Fruit fly (Drosophila melanogaster) whole organism, embryonic: ENCODE data around the gene Gmppb.

ENCODE experiments used
- Blimp-1 ChIP-seq: fragments of 200-800 bp; sonication (Bioruptor generic); optimal IDR thresholded peaks from 3 replicates; lab custom pipeline; 2018; ENCODE audit warnings: missing biosample characterization, missing genetic modification characterization, mild to moderate bottlenecking, moderate library complexity, missing genetic modification reagents
- C15 ChIP-seq: fragments of 200-800 bp; sonication (Bioruptor generic); IDR thresholded peaks from 3 replicates; pipeline ENCODE4 v1.3.6; 2022; ENCODE audit warnings: missing biosample characterization, missing genetic modification characterization
- CG10209 ChIP-seq: fragments of 200-800 bp; sonication (Bioruptor generic); optimal IDR thresholded peaks from 3 replicates; lab custom pipeline; 2017; ENCODE audit warnings: missing biosample characterization, mild to moderate bottlenecking, missing genetic modification characterization, missing genetic modification reagents
- CG11456 ChIP-seq: fragments of 200-800 bp; sonication (Bioruptor generic); IDR thresholded peaks from 3 replicates; pipeline ENCODE4 v1.3.6; 2022; ENCODE audit warnings: missing biosample characterization, missing genetic modification characterization
- CG11504 ChIP-seq: fragments of 200-800 bp; sonication (Bioruptor generic); optimal IDR thresholded peaks from 3 replicates; lab custom pipeline; 2019; ENCODE audit warnings: missing biosample characterization, mild to moderate bottlenecking, missing genetic modification characterization, moderate library complexity
- CG11560 ChIP-seq: fragments of 200-800 bp; sonication (Bioruptor generic); IDR thresholded peaks from 3 replicates; pipeline ENCODE4 v1.3.6; 2022; ENCODE audit warnings: missing biosample characterization, missing genetic modification characterization
- CG13624 ChIP-seq: fragments of 200-800 bp; sonication (Bioruptor generic); optimal IDR thresholded peaks from 2 replicates; lab custom pipeline; 2016; ENCODE audit warnings: missing biosample characterization, missing genetic modification characterization
- CG18011 ChIP-seq: fragments of 200-800 bp; sonication (Bioruptor generic); optimal IDR thresholded peaks from 2 replicates; lab custom pipeline; 2017; ENCODE audit warnings: missing biosample characterization, missing genetic modification characterization, mild to moderate bottlenecking, moderate library complexity, missing genotype
- CG30431 ChIP-seq: fragments of 200-800 bp; sonication (Bioruptor generic); optimal IDR thresholded peaks from 2 replicates; lab custom pipeline; 2017; ENCODE audit warnings: missing biosample characterization, missing genetic modification characterization
- CG34224 ChIP-seq: fragments of 200-800 bp; sonication (Bioruptor generic); IDR thresholded peaks from 3 replicates; pipeline ENCODE4 v1.3.6; 2022; ENCODE audit warnings: missing biosample characterization, missing genetic modification characterization; ENCODE audit not compliant: partially characterized antibody
- CG3726 ChIP-seq: fragments of 200-800 bp; sonication (Bioruptor generic); IDR thresholded peaks from 3 replicates; pipeline ENCODE4, ENCODE4 v1.3.6; 2022; ENCODE audit warnings: missing biosample characterization, missing genetic modification characterization
- CG5953 ChIP-seq: fragments of 200-800 bp; sonication (Bioruptor generic); IDR thresholded peaks from 2 replicates; pipeline ENCODE4 v1.3.6; 2022; ENCODE audit warnings: missing biosample characterization, missing genetic modification characterization
- CG7786 ChIP-seq: fragments of 200-800 bp; sonication (Bioruptor generic); optimal IDR thresholded peaks from 2 replicates; lab custom pipeline; 2016; ENCODE audit warnings: missing biosample characterization, missing genetic modification characterization
- CG8089 ChIP-seq: fragments of 200-800 bp; sonication (Bioruptor generic); optimal IDR thresholded peaks from 3 replicates; lab custom pipeline; 2016; ENCODE audit warnings: missing biosample characterization, missing genetic modification characterization
- CG8290 ChIP-seq, 3 experiments: fragments of 200-800 bp; sonication (Bioruptor generic); optimal IDR thresholded peaks; 2 replicates each; lab custom pipeline; 2016 to 2019; ENCODE audit warnings: missing biosample characterization in 3 of 3, missing genetic modification characterization in 3 of 3, mild to moderate bottlenecking in 2 of 3, moderate library complexity in 1 of 3
- CG8924 ChIP-seq: fragments of 200-800 bp; optimal IDR thresholded peaks from 3 replicates; lab custom pipeline; 2019; ENCODE audit warnings: missing biosample characterization, mild to moderate bottlenecking, missing genetic modification characterization, moderate library complexity
- Camta ChIP-seq: fragments of 200-800 bp; sonication (Bioruptor generic); optimal IDR thresholded peaks from 2 replicates; lab custom pipeline; 2016; ENCODE audit warnings: missing biosample characterization, missing genetic modification characterization
- Gsc ChIP-seq: fragments of 200-800 bp; sonication (Bioruptor generic); IDR thresholded peaks from 2 replicates; pipeline ENCODE4 v1.3.6; 2022; ENCODE audit warnings: missing biosample characterization, missing genetic modification characterization
- H15 ChIP-seq: fragments of 200-800 bp; sonication (Bioruptor generic); IDR thresholded peaks from 3 replicates; pipeline ENCODE4 v1.3.6; 2022; ENCODE audit warnings: missing biosample characterization, missing genetic modification characterization
- Hand ChIP-seq: fragments of 200-800 bp; sonication (Bioruptor generic); optimal IDR thresholded peaks from 2 replicates; lab custom pipeline; 2017; ENCODE audit warnings: mild to moderate bottlenecking, missing biosample characterization, missing genetic modification reagents, missing genetic modification characterization
- Lhr ChIP-seq: fragments of 200-800 bp; sonication (Bioruptor generic); optimal IDR thresholded peaks from 3 replicates; lab custom pipeline; 2017; ENCODE audit warnings: mild to moderate bottlenecking, missing biosample characterization, missing genetic modification reagents, missing genetic modification characterization
- MBD-R2 ChIP-seq: fragments of 200-800 bp; sonication (Bioruptor generic); IDR thresholded peaks from 2 replicates; pipeline ENCODE4 v1.3.6; 2022; ENCODE audit warnings: missing biosample characterization, missing genetic modification characterization
- Max ChIP-seq: fragments of 200-800 bp; sonication (Bioruptor generic); optimal IDR thresholded peaks from 2 replicates; lab custom pipeline; 2016; ENCODE audit warnings: missing biosample characterization, mild to moderate bottlenecking, missing genetic modification characterization
- Mrtf ChIP-seq: fragments of 200-800 bp; sonication (Bioruptor generic); IDR thresholded peaks from 3 replicates; pipeline ENCODE4 v1.3.6; 2022; ENCODE audit warnings: missing biosample characterization, missing genetic modification characterization
- Poxn ChIP-seq: fragments of 200-800 bp; sonication (Bioruptor generic); IDR thresholded peaks from 2 replicates; pipeline ENCODE4 v1.3.6; 2022; ENCODE audit warnings: missing biosample characterization, missing genetic modification characterization
- Side ChIP-seq: fragments of 200-800 bp; sonication (Bioruptor generic); optimal IDR thresholded peaks from 2 replicates; lab custom pipeline; 2016; ENCODE audit warnings: missing biosample characterization, missing genetic modification characterization
- Sox102F ChIP-seq: fragments of 200-800 bp; sonication (Bioruptor generic); optimal IDR thresholded peaks from 2 replicates; lab custom pipeline; 2018; ENCODE audit warnings: missing biosample characterization, mild to moderate bottlenecking, missing genetic modification characterization, moderate library complexity
- TFAM ChIP-seq: fragments of 200-800 bp; sonication (Bioruptor generic); optimal IDR thresholded peaks from 2 replicates; lab custom pipeline; 2017; ENCODE audit warnings: missing biosample characterization, missing genetic modification characterization, inconsistent platforms
- Taf1 ChIP-seq: fragments of 200-800 bp; sonication (Bioruptor generic); IDR thresholded peaks from 2 replicates; pipeline ENCODE4 v1.3.6; 2022; ENCODE audit warnings: missing biosample characterization, missing genetic modification characterization
- aop ChIP-seq: fragments of 200-800 bp; sonication (Bioruptor generic); IDR thresholded peaks from 2 replicates; pipeline ENCODE4 v1.3.6; 2022; ENCODE audit warnings: missing biosample characterization, missing genetic modification characterization
- br ChIP-seq: fragments of >200 bp; optimal IDR thresholded peaks from 2 replicates; lab custom pipeline; 2017
- bsh ChIP-seq, 2 experiments: fragments of 200-800 bp; sonication (Bioruptor generic); optimal IDR thresholded peaks; 2 replicates each; lab custom pipeline; 2017 to 2018; ENCODE audit warnings: mild to moderate bottlenecking in 2 of 2, missing biosample characterization in 2 of 2, missing genetic modification characterization in 2 of 2, moderate library complexity in 1 of 2
- btn ChIP-seq: fragments of 200-800 bp; sonication (Bioruptor generic); optimal IDR thresholded peaks from 2 replicates; lab custom pipeline; 2016; ENCODE audit warnings: missing biosample characterization, missing genetic modification characterization
- cg ChIP-seq: fragments of 200-800 bp; sonication (Bioruptor generic); optimal IDR thresholded peaks from 3 replicates; lab custom pipeline; 2019; ENCODE audit warnings: missing biosample characterization, mild to moderate bottlenecking, missing genetic modification characterization, moderate library complexity
- corto ChIP-seq: fragments of 200-800 bp; sonication (Bioruptor generic); optimal IDR thresholded peaks from 2 replicates; lab custom pipeline; 2016; ENCODE audit warnings: missing biosample characterization, mild to moderate bottlenecking, missing genetic modification characterization, moderate library complexity
- crc ChIP-seq: fragments of 200-800 bp; sonication (Bioruptor generic); optimal IDR thresholded peaks from 2 replicates; lab custom pipeline; 2016; ENCODE audit warnings: missing biosample characterization, missing genetic modification characterization
- crol ChIP-seq: fragments of 200-800 bp; sonication (Bioruptor generic); IDR thresholded peaks from 2 replicates; pipeline ENCODE4 v1.3.6; 2022; ENCODE audit warnings: missing biosample characterization, missing genetic modification characterization
- dysf ChIP-seq: fragments of 200-800 bp; sonication (Bioruptor generic); IDR thresholded peaks from 3 replicates; pipeline ENCODE4 v1.3.6; 2022; ENCODE audit warnings: missing biosample characterization, missing genetic modification characterization
- emc ChIP-seq: fragments of 200-800 bp; sonication (Bioruptor generic); optimal IDR thresholded peaks from 2 replicates; lab custom pipeline; 2016; ENCODE audit warnings: missing biosample characterization, missing genetic modification characterization
- ewg ChIP-seq: fragments of 200-800 bp; sonication (Bioruptor generic); optimal IDR thresholded peaks from 3 replicates; lab custom pipeline; 2017; ENCODE audit warnings: mild to moderate bottlenecking, missing biosample characterization, missing genetic modification reagents, missing genetic modification characterization
- ind ChIP-seq: fragments of 200-800 bp; sonication (Bioruptor generic); optimal IDR thresholded peaks from 3 replicates; lab custom pipeline; 2016; ENCODE audit warnings: missing biosample characterization, missing genetic modification characterization
- lilli ChIP-seq: fragments of 200-800 bp; sonication (Bioruptor generic); optimal IDR thresholded peaks from 3 replicates; lab custom pipeline; 2016; ENCODE audit warnings: missing biosample characterization, missing genetic modification characterization
- mirr ChIP-seq: fragments of 200-800 bp; sonication (Bioruptor generic); optimal IDR thresholded peaks from 3 replicates; lab custom pipeline; 2018; ENCODE audit warnings: missing biosample characterization, mild to moderate bottlenecking, missing genetic modification characterization
- pzg ChIP-seq: fragments of 200-800 bp; sonication (Bioruptor generic); optimal IDR thresholded peaks from 3 replicates; lab custom pipeline; 2018; ENCODE audit warnings: missing biosample characterization, mild to moderate bottlenecking, missing genetic modification characterization, moderate library complexity
- rib ChIP-seq: fragments of 200-800 bp; sonication (Bioruptor generic); IDR thresholded peaks from 2 replicates; pipeline ENCODE4 v1.3.6; 2022; ENCODE audit warnings: missing biosample characterization, missing genetic modification characterization
- run ChIP-seq: fragments of 200-800 bp; sonication (Bioruptor generic); optimal IDR thresholded peaks from 3 replicates; lab custom pipeline; 2018; ENCODE audit warnings: missing biosample characterization, mild to moderate bottlenecking, missing genetic modification characterization
- sob ChIP-seq: fragments of 200-800 bp; sonication (Bioruptor generic); IDR thresholded peaks from 2 replicates; pipeline ENCODE4 v1.3.6; 2022; ENCODE audit warnings: missing biosample characterization, missing genetic modification characterization
- stwl ChIP-seq: fragments of 200-800 bp; sonication (Bioruptor generic); optimal IDR thresholded peaks from 3 replicates; lab custom pipeline; 2018; ENCODE audit warnings: missing biosample characterization, mild to moderate bottlenecking, missing genetic modification characterization, moderate library complexity
- tin ChIP-seq: fragments of 200-800 bp; sonication (Bioruptor generic); optimal IDR thresholded peaks from 3 replicates; lab custom pipeline; 2016; ENCODE audit warnings: missing biosample characterization, missing genetic modification characterization
- z ChIP-seq: fragments of 200-800 bp; sonication (Bioruptor generic); IDR thresholded peaks from 3 replicates; pipeline ENCODE4 v1.3.6; 2022; ENCODE audit warnings: missing biosample characterization, missing genetic modification characterization
- zen ChIP-seq: fragments of 200-800 bp; sonication (Bioruptor generic); optimal IDR thresholded peaks from 3 replicates; lab custom pipeline; 2018; ENCODE audit warnings: missing biosample characterization, mild to moderate bottlenecking, missing genetic modification characterization, moderate library complexity

Gmppb gene

dm6 chr3R:4806318-4806757, 4.9 kb upstream of the Gmppb start (continued):
- TF ChIP-seq CG8290 (GFP tag; optimal IDR thresholded peaks at IDR 0.05; lab: Kevin White, UChicago) = peak; percentile 49
- TF ChIP-seq CG8290 (tag; optimal IDR thresholded peaks at IDR 0.05; lab: Kevin White, UChicago) = peak; percentile 53 to 63
- peak; percentile 40 for TF ChIP-seq Lhr (GFP tag; lab: Kevin White, UChicago)
- no peak for TF ChIP-seq Gsc (GFP tag; lab: Robert Waterston, UW)
- TF ChIP-seq CG18011 (GFP tag; lab: Kevin White, UChicago) = no peak
- TF ChIP-seq CG8089 (GFP tag; lab: Kevin White, UChicago) = peak; percentile 70
- TF ChIP-seq Hand (GFP tag; lab: Kevin White, UChicago) = peak; percentile 69
- no peak for TF ChIP-seq C15
- TF ChIP-seq Blimp-1 = peak; percentile 57
- peak; percentile 48 for TF ChIP-seq Sox102F
- no peak; the same call in 1 of the 2 replicates for TF ChIP-seq MBD-R2
- TF ChIP-seq ewg (GFP tag; lab: Kevin White, UChicago) = peak; percentile 42
- peak; percentile 10 for TF ChIP-seq emc (GFP tag; lab: Kevin White, UChicago)
- peak; percentile 29 for TF ChIP-seq stwl
- no peak for TF ChIP-seq dysf (GFP tag; lab: Robert Waterston, UW)
- no peak for TF ChIP-seq CG3726 (GFP tag; lab: Robert Waterston, UW)
- peak; percentile 53 for TF ChIP-seq crc (GFP tag; lab: Kevin White, UChicago)
- TF ChIP-seq CG30431 = no peak
- peak; percentile 8 for TF ChIP-seq CG13624 (GFP tag; lab: Kevin White, UChicago)
- TF ChIP-seq Side = peak; percentile 46
- TF ChIP-seq cg (GFP tag; lab: Kevin White, UChicago) = peak; percentile 72
- no peak for TF ChIP-seq CG7786 (GFP tag; lab: Kevin White, UChicago)
- peak; percentile 1 for TF ChIP-seq lilli (GFP tag; lab: Kevin White, UChicago)
- TF ChIP-seq sob (GFP tag; lab: Robert Waterston, UW) = no peak
- peak; percentile 64 for TF ChIP-seq Max
- TF ChIP-seq CG11504 (tag; lab: Kevin White, UChicago) = peak; percentile 50
- TF ChIP-seq tin (GFP tag; lab: Kevin White, UChicago) = peak; percentile 6
- peak; percentile 32; the same call in 1 of the 3 replicates for TF ChIP-seq CG34224
- TF ChIP-seq Taf1 (GFP tag; lab: Robert Waterston, UW) = no peak
- TF ChIP-seq rib (GFP tag; lab: Robert Waterston, UW) = peak; percentile 18; the same call in 1 of the 2 replicates
- no peak for TF ChIP-seq H15 (GFP tag; lab: Robert Waterston, UW)
- TF ChIP-seq Poxn = no peak
- TF ChIP-seq crol (GFP tag; lab: Robert Waterston, UW) = no peak
- TF ChIP-seq corto (GFP tag; lab: Kevin White, UChicago) = no peak
- no peak for TF ChIP-seq TFAM (GFP tag; lab: Kevin White, UChicago)
- TF ChIP-seq Camta (GFP tag; lab: Kevin White, UChicago) = peak; percentile 72
- no peak for TF ChIP-seq CG11560
- no peak for TF ChIP-seq CG11456 (GFP tag; lab: Robert Waterston, UW)
- TF ChIP-seq bsh (GFP tag; optimal IDR thresholded peaks at IDR 0.05; lab: Kevin White, UChicago) = peak; percentile 15 to 66
- peak; percentile 54 for TF ChIP-seq btn (GFP tag; lab: Kevin White, UChicago)
- no peak for TF ChIP-seq Mrtf (GFP tag; lab: Robert Waterston, UW)
- TF ChIP-seq z (GFP tag; lab: Robert Waterston, UW) = peak; percentile 98
- no peak for TF ChIP-seq zen
- TF ChIP-seq CG8924 (tag; lab: Kevin White, UChicago) = peak; percentile 84
- TF ChIP-seq ind = no peak
- TF ChIP-seq CG10209 (GFP tag; lab: Kevin White, UChicago) = peak; percentile 74
- peak; percentile 86 for TF ChIP-seq mirr (GFP tag; lab: Kevin White, UChicago)
- peak; percentile 77 for TF ChIP-seq run (tag; lab: Kevin White, UChicago)
- no peak for TF ChIP-seq br (lab: Kevin White, UChicago)
- no peak for TF ChIP-seq aop (GFP tag; lab: Robert Waterston, UW)
- TF ChIP-seq CG5953 (GFP tag; lab: Robert Waterston, UW) = no peak
- no peak for TF ChIP-seq pzg (GFP tag; lab: Kevin White, UChicago)
